Worm (Caenorhabditis elegans) whole organism, L2 larva: ENCODE results near the gene msp-79.

Experiments
- F13H6.1 ChIP-seq: sonication (generic microtip); optimal IDR thresholded peaks from 2 replicates; lab custom pipeline; 2016; ENCODE audit warnings: missing genetic modification characterization, missing compliant biosample characterization
- aly-2 ChIP-seq: fragments of 150-350 bp; optimal IDR thresholded peaks from 2 replicates; lab custom pipeline; 2014; ENCODE audit warnings: missing biosample characterization, missing genetic modification characterization
- ama-1 ChIP-seq: fragments of 150-350 bp; optimal IDR thresholded peaks from 2 replicates; lab custom pipeline; 2018; ENCODE audit warnings: inconsistent platforms
- dmd-4 ChIP-seq: sonication (generic microtip); optimal IDR thresholded peaks from 2 replicates; lab custom pipeline; 2017; ENCODE audit warnings: missing biosample characterization, missing genetic modification characterization
- elt-3 ChIP-seq: sonication (generic microtip); optimal IDR thresholded peaks from 2 replicates; lab custom pipeline; 2017; ENCODE audit warnings: missing biosample characterization, missing genetic modification characterization
- fos-1 ChIP-seq: fragments of 150-350 bp; optimal IDR thresholded peaks from 2 replicates; lab custom pipeline; 2014; ENCODE audit warnings: missing biosample characterization, missing genetic modification characterization
- lsy-2 ChIP-seq, 2 experiments: fragments of 150-350 bp in 1 of 2; sonication (generic microtip) in 1 of 2; optimal IDR thresholded peaks; 2 replicates each; lab custom pipeline; 2014 to 2017; ENCODE audit warnings: missing biosample characterization in 2 of 2, missing genetic modification characterization in 2 of 2
- mdl-1 ChIP-seq, 2 experiments: fragments of 150-350 bp in 1 of 2; sonication (generic microtip) in 1 of 2; optimal IDR thresholded peaks; 2 replicates each; lab custom pipeline; 2017; ENCODE audit warnings: missing biosample characterization in 2 of 2, missing genetic modification characterization in 2 of 2
- nhr-11 ChIP-seq: fragments of 150-350 bp; optimal IDR thresholded peaks from 2 replicates; lab custom pipeline; 2014; ENCODE audit warnings: missing biosample characterization, missing genetic modification characterization
- nhr-12 ChIP-seq: fragments of 150-350 bp; optimal IDR thresholded peaks from 2 replicates; lab custom pipeline; 2014; ENCODE audit warnings: missing biosample characterization, missing genetic modification characterization
- nhr-237 ChIP-seq: fragments of 150-350 bp; optimal IDR thresholded peaks from 2 replicates; lab custom pipeline; 2014; ENCODE audit warnings: missing biosample characterization, missing genetic modification characterization
- skn-1 ChIP-seq: sonication (generic microtip); optimal IDR thresholded peaks from 2 replicates; lab custom pipeline; 2017; ENCODE audit warnings: missing biosample characterization, missing genetic modification characterization
- unc-55 ChIP-seq: fragments of 150-350 bp; sonication (generic microtip); optimal IDR thresholded peaks from 3 replicates; lab custom pipeline; 2014; ENCODE audit warnings: missing biosample characterization, missing genetic modification reagents, missing genetic modification characterization
- unc-62 ChIP-seq: fragments of 150-350 bp; optimal IDR thresholded peaks from 2 replicates; lab custom pipeline; 2014; ENCODE audit warnings: missing biosample characterization, missing genetic modification reagents, missing genetic modification characterization

ce11 chrIV:9789496-9789895, 22.5 kb upstream of the msp-79 start, which contains the start of gene T13F2.4:
- TF ChIP-seq unc-62 (GFP tag; lab: Kevin White, UChicago) (no peak), unc-55 (GFP tag; lab: Kevin White, UChicago) (no peak), aly-2 (tag; lab: Kevin White, UChicago) (no peak), nhr-12 (no peak), skn-1 (tag; lab: Kevin White, UChicago) (no peak), nhr-237 (tag; lab: Kevin White, UChicago) (no peak), fos-1 (tag; lab: Kevin White, UChicago) (no peak), lsy-2 (tag; optimal IDR thresholded peaks at IDR 0.05; lab: Kevin White, UChicago) (no peak), dmd-4 (tag; lab: Kevin White, UChicago) (no peak), ama-1 (lab: Kevin White, UChicago) (no peak), nhr-11 (tag; lab: Kevin White, UChicago) (no peak), F13H6.1 (tag; lab: Kevin White, UChicago) (no peak), mdl-1 (tag; optimal IDR thresholded peaks at IDR 0.05; lab: Kevin White, UChicago) (no peak), elt-3 (no peak)
